Worm (Caenorhabditis elegans) whole organism, L2 larva: ENCODE results near the gene sid-3.

Source experiments
- R02D3.7 ChIP-seq: fragments of 150-350 bp; optimal IDR thresholded peaks from 2 replicates; lab custom pipeline; 2014; ENCODE audit warnings: missing biosample characterization, missing genetic modification characterization
- aly-2 ChIP-seq: fragments of 150-350 bp; optimal IDR thresholded peaks from 2 replicates; lab custom pipeline; 2014; ENCODE audit warnings: missing biosample characterization, missing genetic modification characterization
- ama-1 ChIP-seq: fragments of 150-350 bp; optimal IDR thresholded peaks from 2 replicates; lab custom pipeline; 2018; ENCODE audit warnings: inconsistent platforms

DNA sequence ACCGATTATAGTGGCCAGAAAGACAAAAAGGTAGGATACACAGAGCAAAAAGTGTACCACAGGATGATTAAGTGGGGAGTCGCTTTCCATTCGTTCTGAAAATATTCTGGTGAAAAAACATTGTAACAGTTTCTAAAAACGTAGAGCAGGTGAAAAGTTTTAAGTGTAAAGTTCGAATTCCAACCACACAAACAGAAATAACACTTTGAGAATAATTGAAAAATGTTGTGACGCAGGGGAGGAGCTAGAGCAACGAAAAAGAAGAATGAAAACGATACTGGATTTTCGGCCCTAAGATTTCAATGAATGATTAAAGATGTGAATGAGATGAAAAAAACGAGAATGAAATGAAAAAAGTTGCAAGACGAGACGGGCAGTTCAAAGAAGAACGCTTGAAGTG, 28.3 kb upstream of the sid-3 start, which contains the start of gene npr-21:
- no peak for TF ChIP-seq R02D3.7 (tag; lab: Kevin White, UChicago)
- no peak for TF ChIP-seq aly-2
- TF ChIP-seq ama-1, result no peak
